Fruit fly (Drosophila melanogaster): ENCODE measurements around the gene COX5A.
A peak's percentile ranks its signal among the peaks of the same experiment; 100 is the strongest.

Gene COX5A

dm6 chr3R:11851939-11852338 lies 32.8 kb downstream of the COX5A start (continued):
- TF ChIP-seq CG10274 (GFP tag; optimal IDR thresholded peaks at IDR 0.05) = no peak
- no peak for TF ChIP-seq CG14965 (GFP tag; optimal IDR thresholded peaks at IDR 0.05; ENCODE audit: borderline replicate concordance)
- TF ChIP-seq slp2 (GFP tag; optimal IDR thresholded peaks at IDR 0.05) = no peak
- TF ChIP-seq fru (optimal IDR thresholded peaks at IDR 0.05) = no peak
- TF ChIP-seq CG15696 (tag; optimal IDR thresholded peaks at IDR 0.05) = no peak
- no peak for TF ChIP-seq disco-r (GFP tag; optimal IDR thresholded peaks at IDR 0.05)
- peak; percentile 67 for TF ChIP-seq Asciz (GFP tag; optimal IDR thresholded peaks at IDR 0.05)
- no peak for TF ChIP-seq CG1832 (GFP tag; optimal IDR thresholded peaks at IDR 0.05)
- no peak for TF ChIP-seq ERR (GFP tag; optimal IDR thresholded peaks at IDR 0.05)
- TF ChIP-seq Ada2b (GFP tag; IDR thresholded peaks at IDR 0.05) = no peak
- TF ChIP-seq CG34422 (GFP tag; IDR thresholded peaks at IDR 0.05) = no peak
- TF ChIP-seq fd3F (GFP tag; optimal IDR thresholded peaks at IDR 0.05) = no peak
- no peak for TF ChIP-seq CG11560 (tag; IDR thresholded peaks at IDR 0.05)
- TF ChIP-seq Oaz (GFP tag; IDR thresholded peaks at IDR 0.05) = no peak
- TF ChIP-seq Dp (GFP tag; optimal IDR thresholded peaks at IDR 0.05) = no peak
- peak; percentile 51 for TF ChIP-seq CG10267 (tag; optimal IDR thresholded peaks at IDR 0.05)
- TF ChIP-seq Nf-YC (tag; optimal IDR thresholded peaks at IDR 0.05) = no peak
- TF ChIP-seq Ptx1 (GFP tag; IDR thresholded peaks at IDR 0.05) = peak; percentile 58
- TF ChIP-seq Scr (GFP tag; IDR thresholded peaks at IDR 0.05; ENCODE audit: partially characterized antibody) = no peak
- TF ChIP-seq z (GFP tag; IDR thresholded peaks at IDR 0.05) = no peak
- TF ChIP-seq CG17829 (tag; optimal IDR thresholded peaks at IDR 0.05) = peak; percentile 76
- no peak for TF ChIP-seq CG15479 (GFP tag; optimal IDR thresholded peaks at IDR 0.05)
- no peak for TF ChIP-seq tup (GFP tag; optimal IDR thresholded peaks at IDR 0.05)
- TF ChIP-seq lbe (GFP tag; optimal IDR thresholded peaks at IDR 0.05) = no peak
- no peak for TF ChIP-seq Max (GFP tag; optimal IDR thresholded peaks at IDR 0.05)
- TF ChIP-seq h (optimal IDR thresholded peaks at IDR 0.05) = no peak
- no peak for TF ChIP-seq HmgD (GFP tag; optimal IDR thresholded peaks at IDR 0.05)
- no peak for TF ChIP-seq CG2889 (GFP tag; IDR thresholded peaks at IDR 0.05)
- TF ChIP-seq ac (GFP tag; optimal IDR thresholded peaks at IDR 0.05) = no peak
- TF ChIP-seq CG7556 (GFP tag; optimal IDR thresholded peaks at IDR 0.05) = no peak
- TF ChIP-seq ken (GFP tag; IDR thresholded peaks at IDR 0.05) = no peak; the same call in 2 of the 3 replicates
- TF ChIP-seq bsh (GFP tag; optimal IDR thresholded peaks at IDR 0.05) = peak in 1 of 2 experiments; percentile 92

- TF ChIP-seq Doc3 (GFP tag; IDR thresholded peaks at IDR 0.05; ENCODE audit: partially characterized antibody) (no peak), CG11504 (tag; optimal IDR thresholded peaks at IDR 0.05) (peak; percentile 63), sc (optimal IDR thresholded peaks at IDR 0.05) (no peak), sc (GFP tag; optimal IDR thresholded peaks at IDR 0.05) (no peak), CG15696 (tag; optimal IDR thresholded peaks at IDR 0.05) (no peak), so (GFP tag; IDR thresholded peaks at IDR 0.05) (no peak), CG2889 (GFP tag; IDR thresholded peaks at IDR 0.05) (no peak), CG16863 (GFP tag; optimal IDR thresholded peaks at IDR 0.05) (no peak), dimm (GFP tag; IDR thresholded peaks at IDR 0.05) (peak; percentile 20; the same call in 1 of the 2 replicates), bab2 (GFP tag; optimal IDR thresholded peaks at IDR 0.05) (no peak), slou (GFP tag; optimal IDR thresholded peaks at IDR 0.05) (no peak), Atf-2 (GFP tag; optimal IDR thresholded peaks at IDR 0.05) (no peak), CG11695 (GFP tag; IDR thresholded peaks at IDR 0.05) (peak; percentile 36; the same call in 1 of the 3 replicates), H2.0 (GFP tag; IDR thresholded peaks at IDR 0.05) (peak; percentile 37; the same call in 1 of the 2 replicates), CG1647 (GFP tag; optimal IDR thresholded peaks at IDR 0.05) (no peak), sd (tag; optimal IDR thresholded peaks at IDR 0.05) (no peak), CG1602 (GFP tag; optimal IDR thresholded peaks at IDR 0.05) (no peak), br (optimal IDR thresholded peaks at IDR 0.05) (no peak), Kr (GFP tag; optimal IDR thresholded peaks at IDR 0.05) (no peak), Hmx (GFP tag; optimal IDR thresholded peaks at IDR 0.05) (no peak), CG11247 (GFP tag; IDR thresholded peaks at IDR 0.05) (no peak), salm (tag; optimal IDR thresholded peaks at IDR 0.05) (no peak), Six4 (GFP tag; optimal IDR thresholded peaks at IDR 0.05) (no peak), eve (GFP tag; optimal IDR thresholded peaks at IDR 0.05) (no peak), bcd (GFP tag; optimal IDR thresholded peaks at IDR 0.05) (peak; percentile 4)
Measured at dm6 chr3R:11855156-11855555, 36.0 kb downstream of the COX5A start.

All from whole organism, embryonic.